Fruit fly (Drosophila melanogaster) whole organism: ENCODE measurements around the gene Tmem43.

ENCODE experiments used
- CG8478 ChIP-seq: fragments of >200 bp; optimal IDR thresholded peaks from 2 replicates; lab custom pipeline; 2018; ENCODE audit warnings: inconsistent platforms
- Dll ChIP-seq: fragments of >200 bp; optimal IDR thresholded peaks from 2 replicates; lab custom pipeline; 2017
- EcR ChIP-seq, 2 experiments: fragments of >200 bp; optimal IDR thresholded peaks; 2 replicates each; lab custom pipeline; 2017; ENCODE audit warnings: missing biosample characterization in 2 of 2, missing genetic modification characterization in 2 of 2, missing genetic modification reagents in 2 of 2
- pan ChIP-seq: fragments of >200 bp; optimal IDR thresholded peaks from 2 replicates; lab custom pipeline; 2017
- psq ChIP-seq: fragments of >200 bp; optimal IDR thresholded peaks from 2 replicates; lab custom pipeline; 2017

dm6 chr3L:7875606-7876366 is 39.1 kb downstream of the Tmem43 start:
- TF ChIP-seq pan (lab: Kevin White, UChicago) (no peak), EcR (GFP tag; optimal IDR thresholded peaks at IDR 0.05; lab: Kevin White, UChicago) (no peak), CG8478 (no peak), psq (lab: Kevin White, UChicago) (no peak), Dll (lab: Kevin White, UChicago) (no peak)
